Fruit fly (Drosophila melanogaster) whole organism, adult: ENCODE measurements around the gene Grx5.

Experiments
- CG1620 ChIP-seq: fragments of 200-800 bp; sonication (Bioruptor generic); optimal IDR thresholded peaks from 2 replicates; lab custom pipeline; 2016; ENCODE audit warnings: missing biosample characterization, missing genetic modification characterization
- CG33017 ChIP-seq: fragments of 200-800 bp; sonication (Bioruptor generic); optimal IDR thresholded peaks from 2 replicates; lab custom pipeline; 2018; ENCODE audit warnings: missing biosample characterization, mild to moderate bottlenecking, missing genetic modification characterization, moderate library complexity
- kay ChIP-seq: fragments of 200-800 bp; sonication (Bioruptor generic); peaks from one replicate; lab custom pipeline; 2016; ENCODE audit warnings: missing biosample characterization, missing genetic modification characterization, borderline replicate concordance

DNA sequence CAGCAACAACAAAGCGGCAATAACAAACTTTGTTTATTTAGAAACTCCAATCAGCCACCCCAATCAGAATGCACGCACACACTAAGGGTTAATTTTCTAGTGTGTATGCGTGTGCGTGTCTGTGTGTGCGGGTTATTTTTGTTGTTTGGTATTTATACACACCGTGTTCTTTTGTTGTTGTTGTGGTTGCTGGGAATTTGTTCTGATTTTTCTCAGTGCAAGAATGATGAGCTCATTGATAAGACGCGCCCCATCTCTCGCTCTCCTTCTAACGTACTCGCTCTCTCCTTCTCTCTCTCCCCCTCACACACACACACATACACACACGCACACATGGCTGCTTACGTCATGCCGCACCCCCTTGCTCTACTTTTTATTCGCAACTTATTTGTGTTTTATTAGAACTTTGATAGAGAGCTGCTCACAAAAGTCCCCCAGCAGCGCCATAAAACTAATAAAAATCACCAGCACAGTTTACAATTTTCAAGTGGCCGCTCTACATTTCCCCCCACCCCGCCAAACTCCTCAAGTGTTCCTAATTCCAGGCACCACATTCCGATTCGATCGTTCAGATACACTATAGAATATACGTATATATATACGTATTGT lies 1.8 kb upstream of the Grx5 start:
- TF ChIP-seq CG33017 (tag; lab: Kevin White, UChicago), result no peak
- TF ChIP-seq CG1620 (GFP tag; lab: Kevin White, UChicago), result no peak
- TF ChIP-seq kay (GFP tag; lab: Kevin White, UChicago), result no peak
